Fruit fly (Drosophila melanogaster) whole organism, embryonic: ENCODE data around the gene Cp18.
A peak's percentile ranks its signal among the peaks of the same experiment; 100 is the strongest.

Experiments used
- Asciz ChIP-seq: fragments of 200-800 bp; sonication (Bioruptor generic); optimal IDR thresholded peaks from 2 replicates; lab custom pipeline; 2017; ENCODE audit warnings: missing biosample characterization, mild to moderate bottlenecking, missing genetic modification characterization, missing genetic modification reagents
- Atf-2 ChIP-seq: fragments of 200-800 bp; sonication (Bioruptor generic); optimal IDR thresholded peaks from 2 replicates; lab custom pipeline; 2016; ENCODE audit warnings: missing biosample characterization, missing genetic modification characterization
- Atf6 ChIP-seq: fragments of 200-800 bp; sonication (Bioruptor generic); IDR thresholded peaks from 2 replicates; pipeline ENCODE4 v1.3.6; 2022; ENCODE audit warnings: missing biosample characterization, missing genetic modification characterization
- CG10543 ChIP-seq: fragments of 200-800 bp; sonication (Bioruptor generic); optimal IDR thresholded peaks from 3 replicates; lab custom pipeline; 2017; ENCODE audit warnings: missing biosample characterization, mild to moderate bottlenecking, missing genetic modification characterization, moderate library complexity
- CG11456 ChIP-seq: fragments of 200-800 bp; sonication (Bioruptor generic); IDR thresholded peaks from 3 replicates; pipeline ENCODE4 v1.3.6; 2022; ENCODE audit warnings: missing biosample characterization, missing genetic modification characterization
- CG12659 ChIP-seq: fragments of 200-800 bp; sonication (Bioruptor generic); optimal IDR thresholded peaks from 3 replicates; lab custom pipeline; 2017; ENCODE audit warnings: mild to moderate bottlenecking, missing biosample characterization, missing genetic modification reagents, missing genetic modification characterization
- CG13894 ChIP-seq: fragments of 200-800 bp; sonication (Bioruptor generic); optimal IDR thresholded peaks from 3 replicates; lab custom pipeline; 2018; ENCODE audit warnings: missing biosample characterization, mild to moderate bottlenecking, missing genetic modification characterization, moderate library complexity
- CG18011 ChIP-seq: fragments of 200-800 bp; sonication (Bioruptor generic); optimal IDR thresholded peaks from 2 replicates; lab custom pipeline; 2017; ENCODE audit warnings: missing biosample characterization, missing genetic modification characterization, mild to moderate bottlenecking, moderate library complexity, missing genotype
- CG34376 ChIP-seq: fragments of 200-800 bp; sonication (Bioruptor generic); optimal IDR thresholded peaks from 2 replicates; lab custom pipeline; 2018; ENCODE audit warnings: missing biosample characterization, mild to moderate bottlenecking, missing genetic modification characterization
- CG3995 ChIP-seq: fragments of 200-800 bp; sonication (Bioruptor generic); optimal IDR thresholded peaks from 3 replicates; lab custom pipeline; 2016; ENCODE audit warnings: missing biosample characterization, missing genetic modification characterization
- CG43689 ChIP-seq: fragments of 200-800 bp; sonication (Bioruptor generic); IDR thresholded peaks from 2 replicates; pipeline ENCODE4 v1.3.6; 2022; ENCODE audit warnings: missing biosample characterization, missing genetic modification characterization
- CG6765 ChIP-seq: fragments of 200-800 bp; sonication (Bioruptor generic); optimal IDR thresholded peaks from 3 replicates; lab custom pipeline; 2017; ENCODE audit warnings: missing biosample characterization, mild to moderate bottlenecking, missing genetic modification characterization
- CG7372 ChIP-seq: fragments of 200-800 bp; sonication (Bioruptor generic); IDR thresholded peaks from 2 replicates; pipeline ENCODE4 v1.3.6; 2022; ENCODE audit warnings: missing biosample characterization, missing genetic modification characterization
- CG9932 ChIP-seq: fragments of 200-800 bp; sonication (Bioruptor generic); IDR thresholded peaks from 2 replicates; pipeline ENCODE4 v1.3.6; 2022; ENCODE audit warnings: missing biosample characterization, missing genetic modification characterization
- CoRest ChIP-seq: fragments of 200-800 bp; sonication (Bioruptor generic); optimal IDR thresholded peaks from 3 replicates; lab custom pipeline; 2018; ENCODE audit warnings: missing biosample characterization, mild to moderate bottlenecking, missing genetic modification characterization, moderate library complexity
- Deaf1 ChIP-seq: fragments of 200-800 bp; optimal IDR thresholded peaks from 3 replicates; lab custom pipeline; 2019; ENCODE audit warnings: missing biosample characterization, mild to moderate bottlenecking, missing genetic modification characterization, moderate library complexity
- Dip2 ChIP-seq: fragments of 200-800 bp; sonication (Bioruptor generic); IDR thresholded peaks from 2 replicates; pipeline ENCODE4 v1.3.6; 2022; ENCODE audit warnings: missing biosample characterization, missing genetic modification characterization
- Ets65A ChIP-seq: fragments of 200-800 bp; sonication (Bioruptor generic); peaks from one replicate; lab custom pipeline; 2016; ENCODE audit warnings: missing biosample characterization, missing genetic modification characterization
- Hmr ChIP-seq: fragments of 200-800 bp; sonication (Bioruptor generic); optimal IDR thresholded peaks from 3 replicates; lab custom pipeline; 2017; ENCODE audit warnings: mild to moderate bottlenecking, missing biosample characterization, missing genetic modification reagents, missing genetic modification characterization
- Lim3 ChIP-seq: fragments of 200-800 bp; sonication (Bioruptor generic); IDR thresholded peaks from 2 replicates; pipeline ENCODE4 v1.3.6; 2022; ENCODE audit warnings: missing biosample characterization, missing genetic modification characterization
- Mrtf ChIP-seq: fragments of 200-800 bp; sonication (Bioruptor generic); IDR thresholded peaks from 3 replicates; pipeline ENCODE4 v1.3.6; 2022; ENCODE audit warnings: missing biosample characterization, missing genetic modification characterization
- NfI ChIP-seq: fragments of 200-800 bp; sonication (Bioruptor generic); optimal IDR thresholded peaks from 3 replicates; lab custom pipeline; 2018; ENCODE audit warnings: missing biosample characterization, mild to moderate bottlenecking, missing genetic modification characterization, moderate library complexity
- Usf ChIP-seq: fragments of 200-800 bp; sonication (Bioruptor generic); optimal IDR thresholded peaks from 2 replicates; lab custom pipeline; 2017; ENCODE audit warnings: missing genotype, missing biosample characterization, missing genetic modification characterization
- YL-1 ChIP-seq: fragments of 200-800 bp; sonication (Bioruptor generic); optimal IDR thresholded peaks from 3 replicates; lab custom pipeline; 2017; ENCODE audit warnings: missing biosample characterization, mild to moderate bottlenecking, missing genetic modification characterization
- bbx ChIP-seq: fragments of 200-800 bp; sonication (Bioruptor generic); IDR thresholded peaks from 2 replicates; pipeline ENCODE4 v1.3.6; 2022; ENCODE audit warnings: missing biosample characterization, missing genetic modification characterization; ENCODE audit not compliant: partially characterized antibody
- chinmo ChIP-seq: fragments of 200-800 bp; sonication (Bioruptor generic); IDR thresholded peaks from 4 replicates; pipeline ENCODE4 v1.3.6; 2022; ENCODE audit warnings: missing biosample characterization, missing genetic modification characterization; ENCODE audit not compliant: partially characterized antibody
- chm ChIP-seq: fragments of 200-800 bp; sonication (Bioruptor generic); IDR thresholded peaks from 2 replicates; pipeline ENCODE4 v1.3.6; 2022; ENCODE audit warnings: missing biosample characterization, missing genetic modification characterization
- chn ChIP-seq: fragments of 200-800 bp; sonication (Bioruptor generic); optimal IDR thresholded peaks from 2 replicates; lab custom pipeline; 2016; ENCODE audit warnings: missing biosample characterization, missing genetic modification characterization
- dimm ChIP-seq: fragments of 200-800 bp; sonication (Bioruptor generic); IDR thresholded peaks from 2 replicates; pipeline ENCODE4 v1.3.6; 2022; ENCODE audit warnings: missing biosample characterization, missing genetic modification characterization
- dysf ChIP-seq: fragments of 200-800 bp; sonication (Bioruptor generic); IDR thresholded peaks from 3 replicates; pipeline ENCODE4 v1.3.6; 2022; ENCODE audit warnings: missing biosample characterization, missing genetic modification characterization
- eve ChIP-seq, 2 experiments: fragments of >200 bp; optimal IDR thresholded peaks; 2 replicates each; lab custom pipeline; 2017; ENCODE audit warnings: missing biosample characterization in 2 of 2, missing genetic modification characterization in 2 of 2
- fd64A ChIP-seq: fragments of 200-800 bp; sonication (Bioruptor generic); optimal IDR thresholded peaks from 3 replicates; lab custom pipeline; 2018; ENCODE audit warnings: missing biosample characterization, mild to moderate bottlenecking, missing genetic modification characterization
- hb ChIP-seq: fragments of 200-800 bp; sonication (Bioruptor generic); IDR thresholded peaks from 3 replicates; pipeline ENCODE4 v1.3.6; 2022; ENCODE audit warnings: missing biosample characterization, missing genetic modification characterization; ENCODE audit not compliant: partially characterized antibody
- pfk ChIP-seq: fragments of 200-800 bp; sonication (Bioruptor generic); optimal IDR thresholded peaks from 2 replicates; lab custom pipeline; 2018; ENCODE audit warnings: missing biosample characterization, mild to moderate bottlenecking, missing genetic modification characterization, moderate library complexity
- row ChIP-seq: fragments of 200-800 bp; sonication (Bioruptor generic); IDR thresholded peaks from 3 replicates; pipeline ENCODE4 v1.3.6; 2022; ENCODE audit warnings: missing biosample characterization, missing genetic modification characterization
- sd ChIP-seq: fragments of 200-800 bp; sonication (Bioruptor generic); optimal IDR thresholded peaks from 3 replicates; lab custom pipeline; 2018; ENCODE audit warnings: missing biosample characterization, mild to moderate bottlenecking, missing genetic modification characterization, moderate library complexity
- seq ChIP-seq: fragments of 200-800 bp; sonication (Bioruptor generic); IDR thresholded peaks from 2 replicates; pipeline ENCODE4 v1.3.6; 2022; ENCODE audit warnings: missing biosample characterization, missing genetic modification characterization
- sima ChIP-seq: fragments of 200-800 bp; sonication (Bioruptor generic); optimal IDR thresholded peaks from 2 replicates; lab custom pipeline; 2016; ENCODE audit warnings: missing biosample characterization, missing genetic modification characterization
- slbo ChIP-seq: fragments of 200-800 bp; sonication (Bioruptor generic); IDR thresholded peaks from 2 replicates; pipeline ENCODE4 v1.3.6; 2022; ENCODE audit warnings: missing biosample characterization, missing genetic modification characterization
- vvl ChIP-seq: fragments of 200-800 bp; sonication (Bioruptor generic); IDR thresholded peaks from 2 replicates; pipeline ENCODE4 v1.3.6; 2022; ENCODE audit warnings: missing biosample characterization, missing genetic modification characterization

Gene Cp18

DNA sequence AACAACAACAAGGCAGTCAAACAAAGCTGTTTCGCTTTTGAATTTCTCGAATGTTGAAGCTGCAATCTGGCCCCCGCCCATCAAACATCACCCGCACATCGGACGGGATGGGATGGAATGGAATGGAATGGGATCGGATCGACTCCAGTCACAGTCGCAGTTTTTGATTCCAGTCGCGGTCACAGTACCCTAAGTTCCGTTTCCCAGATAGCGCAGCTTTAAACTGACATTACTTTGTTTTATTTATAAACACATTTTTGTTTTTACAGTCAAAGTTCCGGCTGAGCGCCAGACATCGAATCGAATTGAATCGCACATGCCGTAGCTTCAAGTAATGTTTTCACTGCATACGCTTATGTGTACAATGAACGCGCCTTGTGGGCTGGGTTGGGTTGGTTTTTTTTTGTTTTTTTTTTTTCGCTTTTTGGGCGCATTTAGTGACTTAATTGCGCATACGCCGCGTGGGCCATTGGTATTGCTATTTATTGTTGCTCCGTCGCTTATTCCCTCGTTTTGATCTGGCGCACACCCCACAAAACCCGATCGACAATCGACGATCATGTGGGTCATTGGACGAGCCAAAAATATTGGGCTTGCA is 37.8 kb upstream of the Cp18 start (continued):
- no peak for TF ChIP-seq Asciz
- TF ChIP-seq Ets65A: peak; percentile 68
- TF ChIP-seq Hmr: peak; percentile 11
- TF ChIP-seq bbx (GFP tag; lab: Robert Waterston, UW): no peak
- TF ChIP-seq Atf6 (GFP tag; lab: Robert Waterston, UW): peak; percentile 58
- TF ChIP-seq Dip2 (GFP tag; lab: Robert Waterston, UW): no peak
- 0 out of 2 replicates have a peak, but pooled peaks have one; percentile 17 for TF ChIP-seq seq (GFP tag; lab: Robert Waterston, UW)
- TF ChIP-seq CG13894 (tag; lab: Kevin White, UChicago): peak; percentile 0
- peak; percentile 15; the same call in 1 of the 3 replicates for TF ChIP-seq dysf (GFP tag; lab: Robert Waterston, UW)
- TF ChIP-seq pfk (GFP tag; lab: Kevin White, UChicago): peak; percentile 71
- TF ChIP-seq YL-1 (GFP tag; lab: Kevin White, UChicago): no peak
- no peak for TF ChIP-seq CG18011 (GFP tag; lab: Kevin White, UChicago)
- TF ChIP-seq CG6765 (GFP tag; lab: Kevin White, UChicago): no peak
- no peak for TF ChIP-seq Atf-2 (GFP tag; lab: Kevin White, UChicago)
- TF ChIP-seq CG9932 (GFP tag; lab: Robert Waterston, UW): 0 out of 2 replicates have a peak, but pooled peaks have one; percentile 7
- TF ChIP-seq CG10543: peak; percentile 18
- TF ChIP-seq row (GFP tag; lab: Robert Waterston, UW): 0 out of 3 replicates have a peak, but pooled peaks have one; percentile 15
- no peak for TF ChIP-seq eve (GFP tag; optimal IDR thresholded peaks at IDR 0.05; lab: Kevin White, UChicago)
- 0 out of 2 replicates have a peak, but pooled peaks have one; percentile 32 for TF ChIP-seq chm
- peak; percentile 40; the same call in 1 of the 2 replicates for TF ChIP-seq vvl (GFP tag; lab: Robert Waterston, UW)
- TF ChIP-seq sima (GFP tag; lab: Kevin White, UChicago): no peak
- peak; percentile 32; the same call in 1 of the 2 replicates for TF ChIP-seq CG7372 (GFP tag; lab: Robert Waterston, UW)
- TF ChIP-seq hb (GFP tag; lab: Robert Waterston, UW): no peak
- 0 out of 2 replicates have a peak, but pooled peaks have one; percentile 6 for TF ChIP-seq CG43689 (GFP tag; lab: Robert Waterston, UW)
- TF ChIP-seq chinmo (GFP tag; lab: Robert Waterston, UW): peak; percentile 76; the same call in 1 of the 4 replicates
- TF ChIP-seq Mrtf: 0 out of 3 replicates have a peak, but pooled peaks have one; percentile 34
- no peak for TF ChIP-seq Lim3
- no peak for TF ChIP-seq CoRest
- no peak for TF ChIP-seq Usf (GFP tag; lab: Kevin White, UChicago)
- no peak for TF ChIP-seq CG12659 (GFP tag; lab: Kevin White, UChicago)
- peak; percentile 28 for TF ChIP-seq CG34376 (GFP tag; lab: Kevin White, UChicago)
- no peak for TF ChIP-seq NfI
- 0 out of 3 replicates have a peak, but pooled peaks have one; percentile 37 for TF ChIP-seq CG11456 (GFP tag; lab: Robert Waterston, UW)
- TF ChIP-seq chn: no peak
- no peak for TF ChIP-seq dimm
- peak; percentile 15; the same call in 1 of the 2 replicates for TF ChIP-seq slbo (GFP tag; lab: Robert Waterston, UW)
- TF ChIP-seq fd64A (GFP tag; lab: Kevin White, UChicago): no peak
- no peak for TF ChIP-seq Deaf1 (tag; lab: Kevin White, UChicago)
- peak; percentile 17 for TF ChIP-seq sd (tag; lab: Kevin White, UChicago)
- peak; percentile 90 for TF ChIP-seq CG3995 (GFP tag; lab: Kevin White, UChicago)
